Worm (Caenorhabditis elegans): ENCODE results near the gene arrd-2.

arrd-2 gene

DNA sequence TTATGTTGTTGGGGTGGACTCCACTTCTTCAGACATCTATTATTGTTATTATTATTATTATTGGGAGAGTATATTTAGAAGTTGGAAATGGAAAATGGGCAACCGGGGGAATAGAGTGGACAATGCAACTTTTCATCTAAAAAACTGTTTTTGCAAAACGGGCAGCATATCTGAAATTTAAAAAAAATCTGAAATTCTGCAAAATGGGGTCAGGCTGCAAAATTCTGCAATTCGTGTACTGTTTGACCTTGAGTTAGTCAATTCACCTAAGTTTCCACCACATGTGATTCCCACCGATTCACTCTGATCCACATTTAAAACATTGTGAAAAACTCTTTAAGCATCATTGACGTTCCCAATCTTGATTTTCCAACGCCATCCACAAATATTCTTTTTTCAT is 34.6 kb upstream of the arrd-2 start, which contains the start of gene C06C3.4:
Gene C06C3.4 (plus strand): TSS at position 301 of the 400 bp plus-strand sequence.
- TF ChIP-seq elt-1 (tag; optimal IDR thresholded peaks at IDR 0.05; ENCODE audit: borderline replicate concordance, insufficient read depth) (no peak), elt-3 (tag; optimal IDR thresholded peaks at IDR 0.05) (no peak), M03D4.4 (tag; optimal IDR thresholded peaks at IDR 0.05) (no peak), mls-2 (tag; optimal IDR thresholded peaks at IDR 0.05) (no peak), unc-120 (tag; optimal IDR thresholded peaks at IDR 0.05; ENCODE audit: poor library complexity, severe bottlenecking) (no peak), blmp-1 (tag; optimal IDR thresholded peaks at IDR 0.05) (no peak), lin-13 (tag; optimal IDR thresholded peaks at IDR 0.05) (no peak), ces-1 (GFP tag; optimal IDR thresholded peaks at IDR 0.05) (no peak), nhr-2 (tag; optimal IDR thresholded peaks at IDR 0.05) (no peak), sem-2 (GFP tag; optimal IDR thresholded peaks at IDR 0.05) (no peak), lin-32 (GFP tag; optimal IDR thresholded peaks at IDR 0.05) (no peak), nhr-237 (tag; optimal IDR thresholded peaks at IDR 0.05) (no peak), ceh-39 (tag; optimal IDR thresholded peaks at IDR 0.05) (no peak)

DNA sequence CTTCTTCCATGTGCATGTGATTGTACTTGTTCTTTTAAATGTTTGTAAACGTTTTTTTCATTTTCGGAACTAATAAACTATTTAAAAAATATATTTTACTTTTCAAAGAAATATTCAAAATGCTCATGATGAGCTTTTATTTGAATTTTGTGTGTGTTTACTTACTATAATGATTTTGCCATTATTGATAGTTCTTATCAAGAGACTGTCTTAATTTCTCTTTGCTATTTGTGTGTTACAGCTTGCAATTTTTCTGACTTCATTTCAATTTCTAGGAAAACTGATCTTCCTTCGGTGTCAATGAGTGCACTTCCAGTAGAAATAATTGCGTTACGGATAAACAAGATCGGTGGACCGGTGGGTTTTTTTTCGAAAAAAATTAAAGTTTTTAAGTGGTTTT is 32.8 kb upstream of the arrd-2 start, which contains the start of gene C06C3.12:
Gene C06C3.12 (plus strand): TSS at position 301 of the 400 bp plus-strand sequence.
- TF ChIP-seq cnd-1 (tag; optimal IDR thresholded peaks at IDR 0.05) (no peak), elt-3 (tag; optimal IDR thresholded peaks at IDR 0.05) (no peak), drap-1 (GFP tag; optimal IDR thresholded peaks at IDR 0.05) (no peak), sem-2 (GFP tag; optimal IDR thresholded peaks at IDR 0.05) (no peak), elt-1 (tag; optimal IDR thresholded peaks at IDR 0.05; ENCODE audit: borderline replicate concordance, insufficient read depth) (no peak), lin-13 (tag; optimal IDR thresholded peaks at IDR 0.05) (no peak), hlh-1 (tag; optimal IDR thresholded peaks at IDR 0.05) (no peak), bed-3 (GFP tag; optimal IDR thresholded peaks at IDR 0.05) (no peak)

DNA sequence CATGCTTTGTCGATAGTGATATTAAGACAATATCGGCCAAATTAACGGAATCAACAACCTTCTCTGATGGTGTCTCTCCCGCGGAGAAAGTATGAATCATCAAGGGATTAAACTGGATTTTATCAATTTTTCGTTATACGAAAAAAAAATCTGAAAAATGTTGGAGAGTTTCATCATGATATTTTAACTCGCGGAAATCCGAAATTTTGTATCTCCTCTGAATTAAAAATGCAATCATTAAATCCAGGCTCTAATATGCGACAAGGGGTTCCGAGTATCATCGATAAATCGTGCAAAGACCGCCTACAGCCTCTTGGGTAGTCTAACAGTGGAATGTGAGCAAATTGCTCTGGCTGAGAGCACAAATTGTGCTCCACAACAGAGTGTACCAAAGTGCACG is 30.4 kb upstream of the arrd-2 start, which contains the start of gene C06C3.10:
Gene C06C3.10 (minus strand): TSS at position 101 of the 400 bp plus-strand sequence.
- no peak for TF ChIP-seq M03D4.4 (tag; optimal IDR thresholded peaks at IDR 0.05)
- TF ChIP-seq lin-32 (GFP tag; optimal IDR thresholded peaks at IDR 0.05): no peak
- no peak for TF ChIP-seq snpc-4 (tag; optimal IDR thresholded peaks at IDR 0.05)
- TF ChIP-seq nhr-2 (tag; optimal IDR thresholded peaks at IDR 0.05): no peak
- TF ChIP-seq flh-1 (GFP tag; optimal IDR thresholded peaks at IDR 0.05): no peak
- no peak for TF ChIP-seq mls-2 (tag; optimal IDR thresholded peaks at IDR 0.05)
- TF ChIP-seq elt-3 (tag; optimal IDR thresholded peaks at IDR 0.05): no peak
- TF ChIP-seq pha-4 (tag; optimal IDR thresholded peaks at IDR 0.05): no peak
- TF ChIP-seq cnd-1 (tag; optimal IDR thresholded peaks at IDR 0.05): no peak
- TF ChIP-seq mep-1 (tag; optimal IDR thresholded peaks at IDR 0.05): no peak
- no peak for TF ChIP-seq drap-1 (GFP tag; optimal IDR thresholded peaks at IDR 0.05)
- no peak for TF ChIP-seq bed-3 (GFP tag; optimal IDR thresholded peaks at IDR 0.05)
- TF ChIP-seq ceh-39 (tag; optimal IDR thresholded peaks at IDR 0.05): no peak
- no peak for TF ChIP-seq zip-8 (tag; optimal IDR thresholded peaks at IDR 0.05)
- TF ChIP-seq nhr-237 (tag; optimal IDR thresholded peaks at IDR 0.05): no peak
- TF ChIP-seq ham-2 (GFP tag; optimal IDR thresholded peaks at IDR 0.05): no peak
- no peak for TF ChIP-seq unc-120 (tag; optimal IDR thresholded peaks at IDR 0.05; ENCODE audit: poor library complexity, severe bottlenecking)
- no peak for TF ChIP-seq ztf-11 (tag; optimal IDR thresholded peaks at IDR 0.05)
- TF ChIP-seq tbx-8 (GFP tag; optimal IDR thresholded peaks at IDR 0.05): no peak
- TF ChIP-seq unc-62 (GFP tag; optimal IDR thresholded peaks at IDR 0.05): no peak

DNA sequence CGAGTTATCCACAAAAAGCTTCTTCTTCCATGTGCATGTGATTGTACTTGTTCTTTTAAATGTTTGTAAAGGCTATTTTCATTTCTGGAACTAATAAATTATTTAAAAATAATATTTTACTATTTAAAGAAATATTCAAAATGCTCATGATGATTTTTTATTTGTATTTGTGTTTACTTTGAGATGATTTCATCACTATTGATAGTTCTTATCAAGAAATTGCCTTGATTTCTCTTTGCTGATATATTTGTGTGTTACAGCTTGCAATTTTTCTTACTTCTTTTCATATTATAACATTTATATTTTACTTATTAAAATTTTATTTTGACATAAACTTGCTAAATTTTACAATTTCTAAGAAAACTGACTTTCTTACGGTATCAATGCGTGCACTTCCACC is 29.4 kb upstream of the arrd-2 start:
- no peak for TF ChIP-seq tbx-8 (GFP tag; optimal IDR thresholded peaks at IDR 0.05)
- TF ChIP-seq nhr-28 (tag; optimal IDR thresholded peaks at IDR 0.05): no peak
- TF ChIP-seq unc-120 (tag; optimal IDR thresholded peaks at IDR 0.05; ENCODE audit: poor library complexity, severe bottlenecking): no peak
- TF ChIP-seq nhr-237 (tag; optimal IDR thresholded peaks at IDR 0.05): no peak
- TF ChIP-seq sem-2 (GFP tag; optimal IDR thresholded peaks at IDR 0.05): no peak
- no peak for TF ChIP-seq drap-1 (GFP tag; optimal IDR thresholded peaks at IDR 0.05)
- no peak for TF ChIP-seq lin-13 (tag; optimal IDR thresholded peaks at IDR 0.05)

DNA sequence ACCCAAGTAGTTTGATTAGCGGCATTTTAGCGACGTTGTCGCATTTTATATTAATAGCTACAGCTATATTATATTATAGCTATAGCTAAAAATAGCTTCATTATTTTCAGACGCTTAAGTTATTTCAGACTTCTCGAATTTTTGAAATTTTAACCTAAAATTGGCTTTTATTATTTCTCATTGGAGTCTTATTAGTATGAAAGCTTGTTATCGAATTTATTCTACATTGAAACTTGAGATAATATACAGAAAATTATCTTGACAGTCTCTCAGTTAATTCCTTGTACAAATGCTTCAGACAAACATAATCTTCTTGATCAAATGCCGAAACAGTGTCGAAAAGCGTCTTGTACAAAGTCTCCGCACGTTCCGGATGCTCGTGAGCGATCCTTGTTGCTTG is 27.8 kb upstream of the arrd-2 start, which contains the start of gene srh-48:
Gene srh-48 (plus strand): TSS at position 301 of the 400 bp plus-strand sequence.
- TF ChIP-seq mep-1 (tag; optimal IDR thresholded peaks at IDR 0.05) (no peak), hlh-1 (tag; optimal IDR thresholded peaks at IDR 0.05) (no peak), ceh-39 (tag; optimal IDR thresholded peaks at IDR 0.05) (no peak), unc-62 (GFP tag; optimal IDR thresholded peaks at IDR 0.05) (no peak), nhr-76 (tag; optimal IDR thresholded peaks at IDR 0.05) (no peak), flh-1 (GFP tag; optimal IDR thresholded peaks at IDR 0.05) (no peak), sem-2 (GFP tag; optimal IDR thresholded peaks at IDR 0.05) (no peak), nhr-2 (tag; optimal IDR thresholded peaks at IDR 0.05) (no peak), mls-2 (tag; optimal IDR thresholded peaks at IDR 0.05) (no peak), lsy-2 (tag; optimal IDR thresholded peaks at IDR 0.05) (no peak), drap-1 (GFP tag; optimal IDR thresholded peaks at IDR 0.05) (no peak)

Measured in whole organism, mixed stage, embryonic.